Fruit fly (Drosophila melanogaster) whole organism, prepupa: ENCODE measurements around the gene CG1835.

Experiments used
- Blimp-1 ChIP-seq: fragments of 200-800 bp; sonication (Bioruptor generic); optimal IDR thresholded peaks from 3 replicates; lab custom pipeline; 2017; ENCODE audit warnings: missing biosample characterization, missing genetic modification characterization, mild to moderate bottlenecking, moderate library complexity, missing genetic modification reagents
- CG11294 ChIP-seq: fragments of 200-800 bp; sonication (Bioruptor generic); IDR thresholded peaks from 2 replicates; pipeline ENCODE4 v1.3.6; 2022; ENCODE audit warnings: missing biosample characterization, missing genetic modification characterization
- CG11902 ChIP-seq: fragments of 200-800 bp; sonication (Bioruptor generic); optimal IDR thresholded peaks from 3 replicates; lab custom pipeline; 2016; ENCODE audit warnings: missing biosample characterization, missing genetic modification characterization
- CG3032 ChIP-seq: fragments of 200-800 bp; optimal IDR thresholded peaks from 2 replicates; lab custom pipeline; 2019; ENCODE audit warnings: missing biosample characterization, mild to moderate bottlenecking, missing genetic modification characterization, moderate library complexity
- CG34406 ChIP-seq: fragments of 200-800 bp; sonication (Bioruptor generic); optimal IDR thresholded peaks from 3 replicates; lab custom pipeline; 2016; ENCODE audit warnings: missing biosample characterization, missing genetic modification characterization
- CG3919 ChIP-seq: fragments of 200-800 bp; sonication (Bioruptor generic); optimal IDR thresholded peaks from 3 replicates; lab custom pipeline; 2016; ENCODE audit warnings: missing biosample characterization, missing genetic modification characterization
- CG6163 ChIP-seq: fragments of 200-800 bp; sonication (Bioruptor generic); IDR thresholded peaks from 3 replicates; pipeline ENCODE4 v1.3.6; 2022; ENCODE audit warnings: missing biosample characterization, missing genetic modification characterization
- CG6792 ChIP-seq: fragments of 200-800 bp; sonication (Bioruptor generic); optimal IDR thresholded peaks from 3 replicates; lab custom pipeline; 2016; ENCODE audit warnings: missing biosample characterization, missing genetic modification characterization
- CG6808 ChIP-seq: fragments of 200-800 bp; sonication (Bioruptor generic); optimal IDR thresholded peaks from 3 replicates; lab custom pipeline; 2017; ENCODE audit warnings: missing biosample characterization, missing genetic modification characterization, mild to moderate bottlenecking, moderate library complexity, missing genetic modification reagents
- CG6854 ChIP-seq: fragments of 200-800 bp; sonication (Bioruptor generic); optimal IDR thresholded peaks from 2 replicates; lab custom pipeline; 2017; ENCODE audit warnings: missing biosample characterization, mild to moderate bottlenecking, missing genetic modification characterization
- CG7368 ChIP-seq: fragments of 200-800 bp; sonication (Bioruptor generic); optimal IDR thresholded peaks from 3 replicates; lab custom pipeline; 2016; ENCODE audit warnings: missing biosample characterization, missing genetic modification characterization
- CG8119 ChIP-seq: fragments of 200-800 bp; sonication (Bioruptor generic); IDR thresholded peaks from 3 replicates; pipeline ENCODE4 v1.3.6; 2022; ENCODE audit warnings: missing biosample characterization, missing genetic modification characterization
- CG8319 ChIP-seq: fragments of 200-800 bp; sonication (Bioruptor generic); optimal IDR thresholded peaks from 3 replicates; lab custom pipeline; 2016; ENCODE audit warnings: missing biosample characterization, missing genetic modification characterization
- CG9139 ChIP-seq: fragments of 200-800 bp; sonication (Bioruptor generic); optimal IDR thresholded peaks from 3 replicates; lab custom pipeline; 2017; ENCODE audit warnings: missing biosample characterization, mild to moderate bottlenecking, missing genetic modification characterization
- Eip75B ChIP-seq: fragments of 200-800 bp; sonication (Bioruptor generic); optimal IDR thresholded peaks from 3 replicates; lab custom pipeline; 2016; ENCODE audit warnings: missing biosample characterization, missing genetic modification characterization
- Eip78C ChIP-seq: fragments of 200-800 bp; sonication (Bioruptor generic); peaks from one replicate; lab custom pipeline; 2016; ENCODE audit warnings: missing biosample characterization, missing genetic modification characterization
- Eip93F ChIP-seq: fragments of 200-800 bp; sonication (Bioruptor generic); optimal IDR thresholded peaks from 2 replicates; lab custom pipeline; 2016; ENCODE audit warnings: missing biosample characterization, mild to moderate bottlenecking, missing genetic modification characterization
- Hr39 ChIP-seq: fragments of 200-800 bp; sonication (Bioruptor generic); optimal IDR thresholded peaks from 2 replicates; lab custom pipeline; 2016; ENCODE audit warnings: missing biosample characterization, missing genetic modification characterization
- Hr4 ChIP-seq: fragments of 200-800 bp; sonication (Bioruptor generic); optimal IDR thresholded peaks from 3 replicates; lab custom pipeline; 2016; ENCODE audit warnings: missing biosample characterization, missing genetic modification characterization
- Lpt ChIP-seq: fragments of 200-800 bp; sonication (Bioruptor generic); optimal IDR thresholded peaks from 3 replicates; lab custom pipeline; 2016; ENCODE audit warnings: missing biosample characterization, missing genetic modification characterization
- Met ChIP-seq: fragments of 200-800 bp; sonication (Bioruptor generic); optimal IDR thresholded peaks from 3 replicates; lab custom pipeline; 2016; ENCODE audit warnings: missing biosample characterization, missing genetic modification characterization
- OdsH ChIP-seq: fragments of 200-800 bp; sonication (Bioruptor generic); optimal IDR thresholded peaks from 3 replicates; lab custom pipeline; 2016; ENCODE audit warnings: missing biosample characterization, missing genetic modification characterization
- Sox102F ChIP-seq: fragments of 200-800 bp; sonication (Bioruptor generic); optimal IDR thresholded peaks from 2 replicates; lab custom pipeline; 2016; ENCODE audit warnings: missing biosample characterization, mild to moderate bottlenecking, missing genetic modification characterization
- acj6 ChIP-seq: fragments of 200-800 bp; sonication (Bioruptor generic); optimal IDR thresholded peaks from 3 replicates; lab custom pipeline; 2016; ENCODE audit warnings: missing biosample characterization, missing genetic modification characterization
- dac ChIP-seq: fragments of 200-800 bp; sonication (Bioruptor generic); optimal IDR thresholded peaks from 2 replicates; lab custom pipeline; 2017; ENCODE audit warnings: missing biosample characterization, mild to moderate bottlenecking, missing genetic modification characterization
- eg ChIP-seq: fragments of 200-800 bp; sonication (Bioruptor generic); IDR thresholded peaks from 3 replicates; pipeline ENCODE4 v1.3.6; 2022; ENCODE audit warnings: missing biosample characterization, missing genetic modification characterization
- esn ChIP-seq: fragments of 200-800 bp; sonication (Bioruptor generic); optimal IDR thresholded peaks from 2 replicates; lab custom pipeline; 2016; ENCODE audit warnings: missing biosample characterization, mild to moderate bottlenecking, missing genetic modification characterization, moderate library complexity
- fd59A ChIP-seq: fragments of 200-800 bp; sonication (Bioruptor generic); optimal IDR thresholded peaks from 2 replicates; lab custom pipeline; 2017; ENCODE audit warnings: missing biosample characterization, mild to moderate bottlenecking, missing genetic modification characterization, missing genetic modification reagents
- net ChIP-seq: fragments of 200-800 bp; sonication (Bioruptor generic); optimal IDR thresholded peaks from 3 replicates; lab custom pipeline; 2016; ENCODE audit warnings: missing biosample characterization, missing genetic modification characterization
- salr ChIP-seq, 2 experiments: fragments of 200-800 bp; sonication (Bioruptor generic); optimal IDR thresholded peaks; 3 replicates each; lab custom pipeline; 2016 to 2018; ENCODE audit warnings: missing biosample characterization in 2 of 2, missing genetic modification characterization in 2 of 2, mild to moderate bottlenecking in 1 of 2
- ss ChIP-seq, 2 experiments: fragments of 200-800 bp; sonication (Bioruptor generic); optimal IDR thresholded peaks; 2 replicates in 1 of 2; 3 replicates in 1 of 2; lab custom pipeline; 2017 to 2018; ENCODE audit warnings: mild to moderate bottlenecking in 2 of 2, missing biosample characterization in 2 of 2, missing genetic modification characterization in 2 of 2, moderate library complexity in 1 of 2
- svp ChIP-seq: fragments of 200-800 bp; sonication (Bioruptor generic); peaks from one replicate; lab custom pipeline; 2016; ENCODE audit warnings: missing biosample characterization, missing genetic modification characterization
- topi ChIP-seq: fragments of 200-800 bp; sonication (Bioruptor generic); optimal IDR thresholded peaks from 3 replicates; lab custom pipeline; 2016; ENCODE audit warnings: missing biosample characterization, missing genetic modification characterization
- vri ChIP-seq: fragments of 200-800 bp; sonication (Bioruptor generic); optimal IDR thresholded peaks from 3 replicates; lab custom pipeline; 2016; ENCODE audit warnings: missing biosample characterization, mild to moderate bottlenecking, missing genetic modification characterization

Gene CG1835

dm6 chrX:20661612-20662228, at the start of gene CG1835:
Gene CG1835, plus strand, starts transcription at chrX:20661917.
- TF ChIP-seq svp (GFP tag; lab: Kevin White, UChicago) (peak; percentile 100), CG7368 (GFP tag; lab: Kevin White, UChicago) (no peak), CG8119 (GFP tag; lab: Robert Waterston, UW) (no peak), CG11902 (GFP tag; lab: Kevin White, UChicago) (no peak), vri (peak; percentile 34), esn (no peak), Eip78C (GFP tag; lab: Kevin White, UChicago) (peak; percentile 54), Eip93F (peak; percentile 54)

DNA sequence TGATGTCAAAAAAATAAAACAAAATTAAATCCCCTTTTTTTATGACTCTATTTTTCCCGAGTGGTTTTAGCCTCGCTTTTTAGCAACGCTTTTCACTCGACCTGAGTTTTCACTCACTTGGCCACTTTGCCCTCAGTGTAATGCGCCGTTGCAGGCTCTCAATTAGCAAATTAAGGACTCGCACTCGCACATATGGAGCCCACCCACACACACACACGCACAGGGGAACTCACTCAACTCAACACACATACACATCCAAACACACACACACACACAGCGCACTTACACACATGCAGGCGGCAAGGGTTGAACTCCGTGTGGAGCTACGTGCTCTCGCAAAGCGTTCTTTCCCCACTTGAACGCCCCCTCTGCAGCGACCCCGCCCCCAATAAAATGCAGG, 48.7 kb upstream of the CG1835 start:
- TF ChIP-seq CG6854 (GFP tag; lab: Kevin White, UChicago) (no peak), fd59A (no peak), Met (GFP tag; lab: Kevin White, UChicago) (no peak), net (GFP tag; lab: Kevin White, UChicago) (no peak), CG3032 (tag; lab: Kevin White, UChicago) (no peak), vri (no peak), CG6792 (no peak), Eip75B (GFP tag; lab: Kevin White, UChicago) (no peak), CG9139 (GFP tag; lab: Kevin White, UChicago) (no peak), Hr39 (no peak)

DNA sequence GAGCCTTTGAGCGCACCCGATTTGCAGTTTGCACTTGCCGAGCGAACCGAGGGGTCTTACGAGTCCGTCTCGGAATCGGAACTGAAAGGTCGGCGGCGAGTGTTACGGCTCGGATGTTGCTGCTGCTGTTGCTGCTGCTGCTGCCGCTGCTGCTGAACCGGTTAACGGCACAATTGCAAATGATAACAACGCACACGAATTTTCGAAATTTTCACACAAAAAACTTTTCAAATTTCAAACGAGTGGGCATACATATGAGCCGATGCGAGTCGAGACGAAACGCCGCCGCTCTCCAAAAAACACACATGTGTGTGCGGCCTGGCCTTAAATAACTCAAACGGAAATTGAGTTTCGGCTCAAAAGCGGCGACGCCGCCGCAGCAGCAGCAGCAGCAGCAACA, 38.0 kb upstream of the CG1835 start, which contains the start of gene RunxA:
Gene RunxA, minus strand, starts transcription at position 101 of the 400 bp plus-strand sequence.
- no peak for TF ChIP-seq CG11902 (GFP tag; lab: Kevin White, UChicago)
- TF ChIP-seq CG11294, result no peak
- no peak for TF ChIP-seq net (GFP tag; lab: Kevin White, UChicago)
- no peak for TF ChIP-seq CG9139 (GFP tag; lab: Kevin White, UChicago)
- TF ChIP-seq Eip75B (GFP tag; lab: Kevin White, UChicago), result no peak
- no peak for TF ChIP-seq svp (GFP tag; lab: Kevin White, UChicago)
- TF ChIP-seq eg (GFP tag; lab: Robert Waterston, UW), result no peak
- TF ChIP-seq dac (GFP tag; lab: Kevin White, UChicago), result no peak
- TF ChIP-seq CG8119 (GFP tag; lab: Robert Waterston, UW), result no peak
- TF ChIP-seq Eip93F, result no peak
- no peak for TF ChIP-seq esn

DNA sequence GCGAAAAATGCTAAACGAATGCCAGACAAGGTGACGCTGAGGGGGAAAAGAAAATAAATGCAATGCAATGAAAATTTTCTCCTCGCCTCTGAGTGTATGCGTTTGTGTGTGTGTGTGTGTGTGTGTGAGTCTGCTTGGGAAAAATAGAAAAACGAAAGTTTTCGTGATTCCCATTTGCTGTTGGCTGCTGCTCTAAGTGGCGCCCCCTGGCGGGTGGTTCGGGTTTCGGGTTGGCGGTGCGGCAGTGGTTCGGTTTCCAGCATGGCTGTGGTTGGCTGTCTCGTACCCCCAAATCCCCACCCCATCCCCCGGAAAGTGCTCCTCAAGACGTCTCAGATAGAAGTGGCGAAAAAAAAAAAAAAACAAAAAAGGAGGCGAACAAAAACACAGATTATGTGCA, 32.4 kb upstream of the CG1835 start:
- no peak for TF ChIP-seq net (GFP tag; lab: Kevin White, UChicago)

DNA sequence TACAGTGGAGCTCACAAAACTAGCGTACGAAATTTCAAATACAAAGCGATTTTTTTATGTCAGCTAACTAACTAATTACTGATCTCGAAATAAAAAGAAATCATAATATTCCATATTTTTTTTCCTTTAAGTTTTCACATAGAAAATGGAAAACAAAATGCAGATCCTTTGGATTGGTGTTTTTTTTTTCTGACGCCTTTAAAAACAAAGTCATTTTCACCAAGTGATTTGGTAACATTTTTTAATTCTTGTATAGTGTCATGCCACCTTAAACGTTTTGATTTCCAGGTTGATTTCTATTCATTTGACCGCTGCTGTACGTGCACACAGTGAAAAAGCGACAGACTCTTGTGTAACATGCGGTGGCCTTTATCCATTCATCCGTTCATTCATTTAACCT, 30.6 kb upstream of the CG1835 start:
- no peak for TF ChIP-seq salr (GFP tag; optimal IDR thresholded peaks at IDR 0.05; lab: Kevin White, UChicago)
- TF ChIP-seq Blimp-1 (GFP tag; lab: Kevin White, UChicago), result no peak
- no peak for TF ChIP-seq net (GFP tag; lab: Kevin White, UChicago)
- TF ChIP-seq Sox102F, result no peak
- no peak for TF ChIP-seq CG6808
- TF ChIP-seq CG6163, result no peak
- no peak for TF ChIP-seq CG3032 (tag; lab: Kevin White, UChicago)
- TF ChIP-seq eg (GFP tag; lab: Robert Waterston, UW), result no peak
- no peak for TF ChIP-seq svp (GFP tag; lab: Kevin White, UChicago)
- no peak for TF ChIP-seq fd59A
- no peak for TF ChIP-seq CG34406
- no peak for TF ChIP-seq CG6792
- TF ChIP-seq OdsH (GFP tag; lab: Kevin White, UChicago), result no peak
- no peak for TF ChIP-seq CG7368 (GFP tag; lab: Kevin White, UChicago)
- no peak for TF ChIP-seq CG9139 (GFP tag; lab: Kevin White, UChicago)
- no peak for TF ChIP-seq CG3919
- no peak for TF ChIP-seq ss (GFP tag; optimal IDR thresholded peaks at IDR 0.05; lab: Kevin White, UChicago)
- TF ChIP-seq, all 60 proteins: peak for 0

dm6 chrX:20632115-20632514, 29.6 kb upstream of the CG1835 start:
- TF ChIP-seq Hr4 (GFP tag; lab: Kevin White, UChicago) (no peak), Hr39 (no peak), Met (GFP tag; lab: Kevin White, UChicago) (no peak), OdsH (GFP tag; lab: Kevin White, UChicago) (no peak), acj6 (GFP tag; lab: Kevin White, UChicago) (no peak), CG6808 (no peak), Eip93F (no peak), Lpt (GFP tag; lab: Kevin White, UChicago) (no peak), svp (GFP tag; lab: Kevin White, UChicago) (no peak), CG8319 (GFP tag; lab: Kevin White, UChicago) (no peak), topi (GFP tag; lab: Kevin White, UChicago) (no peak), net (GFP tag; lab: Kevin White, UChicago) (no peak)
